Worm (Caenorhabditis elegans) whole organism, early embryonic: Measurements from ENCODE around the gene eel-1.

Experiments
- F13C5.2 ChIP-seq: sonication (generic microtip); optimal IDR thresholded peaks from 2 replicates; lab custom pipeline; 2017; ENCODE audit warnings: mild to moderate bottlenecking, missing genetic modification characterization, inconsistent platforms, missing compliant biosample characterization
- ama-1 ChIP-seq: fragments of 150-350 bp; optimal IDR thresholded peaks from 2 replicates; lab custom pipeline; 2014
- hmg-4 ChIP-seq: fragments of 200-800 bp; sonication (Bioruptor generic); optimal IDR thresholded peaks from 2 replicates; lab custom pipeline; 2018; ENCODE audit warnings: mild to moderate bottlenecking, missing genetic modification characterization, missing compliant biosample characterization
- hnd-1 ChIP-seq: sonication (generic microtip); optimal IDR thresholded peaks from 2 replicates; lab custom pipeline; 2016; ENCODE audit warnings: missing genetic modification characterization, missing compliant biosample characterization
- scrt-1 ChIP-seq: fragments of 200-800 bp; sonication (Bioruptor generic); IDR thresholded peaks from 2 replicates; pipeline ENCODE4 v1.3.6; 2022; ENCODE audit warnings: missing genetic modification characterization, missing compliant biosample characterization
- sea-1 ChIP-seq: fragments of 200-800 bp; sonication (Bioruptor generic); conservative IDR thresholded peaks from 2 replicates; pipeline ENCODE4 v1.3.6; 2022; ENCODE audit warnings: missing genetic modification characterization, missing compliant biosample characterization

- TF ChIP-seq ama-1 (lab: Kevin White, UChicago) = no peak
- no peak for TF ChIP-seq hnd-1 (tag; lab: Kevin White, UChicago)
- no peak for TF ChIP-seq sea-1
- TF ChIP-seq F13C5.2 (tag; lab: Kevin White, UChicago) = no peak
- no peak for TF ChIP-seq scrt-1 (GFP tag; lab: Robert Waterston, UW)
- no peak for TF ChIP-seq hmg-4 (GFP tag; lab: Kevin White, UChicago)
Observed at ce11 chrIV:3097019-3097418, 47.1 kb upstream of the eel-1 start.
